Fruit fly (Drosophila melanogaster) whole organism, pupa: Measurements from ENCODE around the gene CG31933.

Experiments used
- CG10348 ChIP-seq: fragments of 200-800 bp; sonication (Bioruptor generic); IDR thresholded peaks from 2 replicates; pipeline ENCODE4 v1.3.6; 2022; ENCODE audit warnings: missing biosample characterization, missing genetic modification characterization
- CG12605 ChIP-seq: fragments of 200-800 bp; sonication (Bioruptor generic); IDR thresholded peaks from 2 replicates; pipeline ENCODE4 v1.3.6; 2022; ENCODE audit warnings: missing biosample characterization, missing genetic modification characterization
- CG15710 ChIP-seq: fragments of 200-800 bp; sonication (Bioruptor generic); optimal IDR thresholded peaks from 2 replicates; lab custom pipeline; 2018; ENCODE audit warnings: missing biosample characterization, mild to moderate bottlenecking, missing genetic modification characterization, moderate library complexity
- CG17806 ChIP-seq: fragments of 200-800 bp; sonication (Bioruptor generic); optimal IDR thresholded peaks from 2 replicates; lab custom pipeline; 2018; ENCODE audit warnings: missing biosample characterization, mild to moderate bottlenecking, missing genetic modification characterization, moderate library complexity
- CG34367 ChIP-seq: fragments of 200-800 bp; sonication (Bioruptor generic); optimal IDR thresholded peaks from 2 replicates; lab custom pipeline; 2018; ENCODE audit warnings: missing biosample characterization, mild to moderate bottlenecking, missing genetic modification characterization
- CG8301 ChIP-seq: fragments of 200-800 bp; sonication (Bioruptor generic); optimal IDR thresholded peaks from 2 replicates; lab custom pipeline; 2018; ENCODE audit warnings: missing biosample characterization, mild to moderate bottlenecking, missing genetic modification characterization
- Pif1A ChIP-seq: fragments of 200-800 bp; sonication (Bioruptor generic); optimal IDR thresholded peaks from 3 replicates; lab custom pipeline; 2016; ENCODE audit warnings: missing biosample characterization, missing genetic modification characterization
- Pif1B ChIP-seq: fragments of 200-800 bp; sonication (Bioruptor generic); optimal IDR thresholded peaks from 3 replicates; lab custom pipeline; 2016; ENCODE audit warnings: missing biosample characterization, missing genetic modification characterization
- fd96Ca ChIP-seq: fragments of 200-800 bp; sonication (Bioruptor generic); IDR thresholded peaks from 3 replicates; pipeline ENCODE4 v1.3.6; 2022; ENCODE audit warnings: missing biosample characterization, missing genetic modification characterization
- gl ChIP-seq: fragments of 200-800 bp; sonication (Bioruptor generic); optimal IDR thresholded peaks from 2 replicates; lab custom pipeline; 2018; ENCODE audit warnings: missing biosample characterization, mild to moderate bottlenecking, missing genetic modification characterization
- rn ChIP-seq: fragments of 200-800 bp; sonication (Bioruptor generic); IDR thresholded peaks from 2 replicates; pipeline ENCODE4 v1.3.6; 2022; ENCODE audit warnings: missing biosample characterization, missing genetic modification characterization

dm6 chr2L:1839019-1839418 is 15.9 kb upstream of the CG31933 start:
- no peak for TF ChIP-seq CG12605 (GFP tag; lab: Robert Waterston, UW)
- TF ChIP-seq Pif1A (GFP tag; lab: Kevin White, UChicago) = no peak
- TF ChIP-seq CG34367 (tag; lab: Kevin White, UChicago) = no peak
- TF ChIP-seq rn (GFP tag; lab: Robert Waterston, UW) = no peak
- no peak for TF ChIP-seq CG8301
- no peak for TF ChIP-seq CG17806 (tag; lab: Kevin White, UChicago)
- no peak for TF ChIP-seq gl
- TF ChIP-seq fd96Ca = no peak
- TF ChIP-seq CG15710 = no peak
- no peak for TF ChIP-seq CG10348 (GFP tag; lab: Robert Waterston, UW)
- no peak for TF ChIP-seq Pif1B
